Worm (Caenorhabditis elegans) whole organism, L2 larva: ENCODE results near the gene C07D10.1.

ENCODE experiments used
- C34F6.9 ChIP-seq: fragments of 150-350 bp; optimal IDR thresholded peaks from 2 replicates; lab custom pipeline; 2014; ENCODE audit warnings: missing biosample characterization, missing genetic modification characterization
- F13H6.1 ChIP-seq: sonication (generic microtip); optimal IDR thresholded peaks from 2 replicates; lab custom pipeline; 2016; ENCODE audit warnings: missing genetic modification characterization, missing compliant biosample characterization
- R02D3.7 ChIP-seq: fragments of 150-350 bp; optimal IDR thresholded peaks from 2 replicates; lab custom pipeline; 2014; ENCODE audit warnings: missing biosample characterization, missing genetic modification characterization
- Y55F3AM.14 ChIP-seq: fragments of 200-800 bp; sonication (Bioruptor generic); optimal IDR thresholded peaks from 2 replicates; lab custom pipeline; 2018; ENCODE audit warnings: mild to moderate bottlenecking, missing genetic modification characterization, missing compliant biosample characterization
- aly-2 ChIP-seq: fragments of 150-350 bp; optimal IDR thresholded peaks from 2 replicates; lab custom pipeline; 2014; ENCODE audit warnings: missing biosample characterization, missing genetic modification characterization
- blmp-1 ChIP-seq: sonication (generic microtip); optimal IDR thresholded peaks from 2 replicates; lab custom pipeline; 2017; ENCODE audit warnings: missing genetic modification characterization, mild to moderate bottlenecking, missing compliant biosample characterization, antibody characterized with exemption, moderate library complexity; ENCODE audit not compliant: insufficient read depth
- crh-2 ChIP-seq: sonication (generic microtip); optimal IDR thresholded peaks from 2 replicates; lab custom pipeline; 2017; ENCODE audit warnings: missing biosample characterization, missing genetic modification characterization
- dmd-4 ChIP-seq: sonication (generic microtip); optimal IDR thresholded peaks from 2 replicates; lab custom pipeline; 2017; ENCODE audit warnings: missing biosample characterization, missing genetic modification characterization
- elt-3 ChIP-seq: sonication (generic microtip); optimal IDR thresholded peaks from 2 replicates; lab custom pipeline; 2017; ENCODE audit warnings: missing biosample characterization, missing genetic modification characterization
- fos-1 ChIP-seq: fragments of 150-350 bp; optimal IDR thresholded peaks from 2 replicates; lab custom pipeline; 2014; ENCODE audit warnings: missing biosample characterization, missing genetic modification characterization
- gmeb-1 ChIP-seq: fragments of 150-350 bp; optimal IDR thresholded peaks from 2 replicates; lab custom pipeline; 2014; ENCODE audit warnings: missing biosample characterization, missing genetic modification characterization
- lin-11 ChIP-seq: fragments of 150-350 bp; sonication (generic microtip); optimal IDR thresholded peaks from 2 replicates; lab custom pipeline; 2014; ENCODE audit warnings: missing biosample characterization, missing genetic modification characterization, inconsistent platforms, mixed read lengths
- lin-13 ChIP-seq: fragments of 150-350 bp; optimal IDR thresholded peaks from 2 replicates; lab custom pipeline; 2014; ENCODE audit warnings: missing biosample characterization, missing genetic modification reagents, missing genetic modification characterization
- lin-39 ChIP-seq: fragments of 150-350 bp; optimal IDR thresholded peaks from 2 replicates; lab custom pipeline; 2014; ENCODE audit warnings: missing biosample characterization, missing genetic modification reagents, missing genetic modification characterization
- lsy-2 ChIP-seq, 2 experiments: fragments of 150-350 bp in 1 of 2; sonication (generic microtip) in 1 of 2; optimal IDR thresholded peaks; 2 replicates each; lab custom pipeline; 2014 to 2017; ENCODE audit warnings: missing biosample characterization in 2 of 2, missing genetic modification characterization in 2 of 2
- mab-5 ChIP-seq: fragments of 150-350 bp; optimal IDR thresholded peaks from 2 replicates; lab custom pipeline; 2014; ENCODE audit warnings: missing biosample characterization, missing genetic modification characterization
- mbf-1 ChIP-seq: sonication (generic microtip); optimal IDR thresholded peaks from 2 replicates; lab custom pipeline; 2017; ENCODE audit warnings: missing biosample characterization, missing genetic modification characterization
- mdl-1 ChIP-seq, 2 experiments: fragments of 150-350 bp in 1 of 2; sonication (generic microtip) in 1 of 2; optimal IDR thresholded peaks; 2 replicates each; lab custom pipeline; 2017; ENCODE audit warnings: missing biosample characterization in 2 of 2, missing genetic modification characterization in 2 of 2
- nhr-11 ChIP-seq: fragments of 150-350 bp; optimal IDR thresholded peaks from 2 replicates; lab custom pipeline; 2014; ENCODE audit warnings: missing biosample characterization, missing genetic modification characterization
- nhr-12 ChIP-seq: fragments of 150-350 bp; optimal IDR thresholded peaks from 2 replicates; lab custom pipeline; 2014; ENCODE audit warnings: missing biosample characterization, missing genetic modification characterization
- nhr-129 ChIP-seq: fragments of 150-350 bp; optimal IDR thresholded peaks from 2 replicates; lab custom pipeline; 2014; ENCODE audit warnings: missing biosample characterization, missing genetic modification characterization
- nhr-21 ChIP-seq: fragments of 150-350 bp; optimal IDR thresholded peaks from 2 replicates; lab custom pipeline; 2014; ENCODE audit warnings: missing biosample characterization, missing genetic modification characterization
- nhr-25 ChIP-seq: fragments of 150-350 bp; sonication (generic microtip); optimal IDR thresholded peaks from 3 replicates; lab custom pipeline; 2014; ENCODE audit warnings: missing biosample characterization, missing genetic modification characterization
- nhr-6 ChIP-seq: fragments of 150-350 bp; optimal IDR thresholded peaks from 2 replicates; lab custom pipeline; 2014; ENCODE audit warnings: missing biosample characterization, missing genetic modification characterization
- nhr-77 ChIP-seq: fragments of 150-350 bp; optimal IDR thresholded peaks from 2 replicates; lab custom pipeline; 2014; ENCODE audit warnings: missing biosample characterization, missing genetic modification characterization
- sem-4 ChIP-seq: fragments of 150-350 bp; optimal IDR thresholded peaks from 2 replicates; lab custom pipeline; 2014; ENCODE audit warnings: missing biosample characterization, missing genetic modification reagents, missing genetic modification characterization
- skn-1 ChIP-seq: sonication (generic microtip); optimal IDR thresholded peaks from 2 replicates; lab custom pipeline; 2017; ENCODE audit warnings: missing biosample characterization, missing genetic modification characterization
- sma-3 ChIP-seq: sonication (generic microtip); optimal IDR thresholded peaks from 2 replicates; lab custom pipeline; 2016; ENCODE audit warnings: missing genetic modification reagents, missing genetic modification characterization, missing compliant biosample characterization
- sma-9 ChIP-seq, 2 experiments: fragments of 150-350 bp in 1 of 2; sonication (generic microtip) in 1 of 2; optimal IDR thresholded peaks; 2 replicates each; lab custom pipeline; 2014 to 2016; ENCODE audit warnings: missing genetic modification characterization in 2 of 2, mild to moderate bottlenecking in 1 of 2, missing biosample characterization in 1 of 2, missing compliant biosample characterization in 1 of 2, missing genetic modification reagents in 1 of 2, moderate library complexity in 1 of 2
- snpc-4 ChIP-seq: fragments of 150-350 bp; optimal IDR thresholded peaks from 2 replicates; lab custom pipeline; 2014; ENCODE audit warnings: missing biosample characterization, missing genetic modification characterization
- unc-62 ChIP-seq: fragments of 150-350 bp; optimal IDR thresholded peaks from 2 replicates; lab custom pipeline; 2014; ENCODE audit warnings: missing biosample characterization, missing genetic modification reagents, missing genetic modification characterization
- zag-1 ChIP-seq: fragments of 150-350 bp; optimal IDR thresholded peaks from 2 replicates; lab custom pipeline; 2014; ENCODE audit warnings: missing biosample characterization, missing genetic modification characterization
- ztf-1 ChIP-seq: fragments of 200-800 bp; sonication (Bioruptor generic); conservative IDR thresholded peaks from 2 replicates; pipeline ENCODE4 v1.3.6; 2022; ENCODE audit warnings: missing genetic modification characterization, missing compliant biosample characterization
- ztf-4 ChIP-seq: fragments of 150-350 bp; optimal IDR thresholded peaks from 2 replicates; lab custom pipeline; 2014; ENCODE audit warnings: missing biosample characterization, missing genetic modification characterization

The C07D10.1 gene

ce11 chrII:7392052-7392694, 6.6 kb upstream of the C07D10.1 start:
- TF ChIP-seq fos-1 (tag; lab: Kevin White, UChicago): peak; percentile 85
- TF ChIP-seq aly-2: no peak
- TF ChIP-seq mbf-1 (tag; lab: Kevin White, UChicago): no peak
- no peak for TF ChIP-seq ztf-4 (tag; lab: Kevin White, UChicago)
- TF ChIP-seq sma-3 (GFP tag; lab: Kevin White, UChicago): peak; percentile 42
- TF ChIP-seq crh-2 (tag; lab: Kevin White, UChicago): peak; percentile 63
- TF ChIP-seq lsy-2 (tag; optimal IDR thresholded peaks at IDR 0.05; lab: Kevin White, UChicago): peak in 1 of 2 experiments; percentile 54
- no peak for TF ChIP-seq mab-5 (tag; lab: Kevin White, UChicago)
- TF ChIP-seq nhr-25 (tag; lab: Kevin White, UChicago): peak; percentile 76
- peak; percentile 97 for TF ChIP-seq nhr-129 (tag; lab: Kevin White, UChicago)
- TF ChIP-seq Y55F3AM.14 (GFP tag; lab: Kevin White, UChicago): no peak
- no peak for TF ChIP-seq lin-11 (tag; lab: Kevin White, UChicago)
- no peak for TF ChIP-seq mdl-1 (tag; optimal IDR thresholded peaks at IDR 0.05; lab: Kevin White, UChicago)
- no peak for TF ChIP-seq unc-62 (GFP tag; lab: Kevin White, UChicago)
- no peak for TF ChIP-seq R02D3.7
- TF ChIP-seq blmp-1 (tag; lab: Kevin White, UChicago): peak; percentile 60
- TF ChIP-seq sma-9 (GFP tag; optimal IDR thresholded peaks at IDR 0.05; lab: Kevin White, UChicago): peak; percentile 89
- no peak for TF ChIP-seq sma-9 (tag; optimal IDR thresholded peaks at IDR 0.05; lab: Kevin White, UChicago)
- TF ChIP-seq lin-13 (GFP tag; lab: Kevin White, UChicago): no peak
- TF ChIP-seq dmd-4 (tag; lab: Kevin White, UChicago): no peak
- peak; percentile 54 for TF ChIP-seq F13H6.1 (tag; lab: Kevin White, UChicago)
- TF ChIP-seq sem-4 (tag; lab: Kevin White, UChicago): peak; percentile 34
- no peak for TF ChIP-seq skn-1
- TF ChIP-seq nhr-11 (tag; lab: Kevin White, UChicago): no peak
- TF ChIP-seq nhr-21: no peak
- peak; percentile 56 for TF ChIP-seq C34F6.9
- TF ChIP-seq gmeb-1 (tag; lab: Kevin White, UChicago): peak; percentile 20
- TF ChIP-seq ztf-1 (GFP tag; lab: Robert Waterston, UW): no peak
- TF ChIP-seq zag-1 (tag; lab: Kevin White, UChicago): peak; percentile 72

- TF ChIP-seq nhr-11 (tag; lab: Kevin White, UChicago) (no peak), nhr-25 (tag; lab: Kevin White, UChicago) (peak; percentile 35), sma-9 (GFP tag; optimal IDR thresholded peaks at IDR 0.05; lab: Kevin White, UChicago) (no peak), sma-9 (tag; optimal IDR thresholded peaks at IDR 0.05; lab: Kevin White, UChicago) (no peak), ztf-1 (GFP tag; lab: Robert Waterston, UW) (no peak), zag-1 (tag; lab: Kevin White, UChicago) (no peak)
These were observed 5.4 kb upstream of the C07D10.1 start for ce11 chrII:7393393-7393792.

ce11 chrII:7393922-7394689, 4.7 kb upstream of the C07D10.1 start:
- TF ChIP-seq nhr-12 (no peak), sem-4 (tag; lab: Kevin White, UChicago) (peak; percentile 17), nhr-6 (tag; lab: Kevin White, UChicago) (no peak), nhr-129 (tag; lab: Kevin White, UChicago) (no peak), nhr-77 (no peak), unc-62 (GFP tag; lab: Kevin White, UChicago) (no peak), lin-39 (tag; lab: Kevin White, UChicago) (no peak), lsy-2 (tag; optimal IDR thresholded peaks at IDR 0.05; lab: Kevin White, UChicago) (peak in 1 of 2 experiments; percentile 27), nhr-25 (tag; lab: Kevin White, UChicago) (peak; percentile 15), elt-3 (tag; lab: Kevin White, UChicago) (no peak), snpc-4 (tag; lab: Kevin White, UChicago) (no peak), C34F6.9 (peak; percentile 27)
